Fruit fly (Drosophila melanogaster) whole organism: ENCODE measurements around the gene RpS7.

Source experiments
- CG8478 ChIP-seq: fragments of >200 bp; optimal IDR thresholded peaks from 2 replicates; lab custom pipeline; 2018; ENCODE audit warnings: inconsistent platforms
- pan ChIP-seq: fragments of >200 bp; optimal IDR thresholded peaks from 2 replicates; lab custom pipeline; 2017
- usp ChIP-seq: fragments of >200 bp; optimal IDR thresholded peaks from 2 replicates; lab custom pipeline; 2017; ENCODE audit warnings: missing biosample characterization, missing genetic modification characterization, mixed read lengths

DNA sequence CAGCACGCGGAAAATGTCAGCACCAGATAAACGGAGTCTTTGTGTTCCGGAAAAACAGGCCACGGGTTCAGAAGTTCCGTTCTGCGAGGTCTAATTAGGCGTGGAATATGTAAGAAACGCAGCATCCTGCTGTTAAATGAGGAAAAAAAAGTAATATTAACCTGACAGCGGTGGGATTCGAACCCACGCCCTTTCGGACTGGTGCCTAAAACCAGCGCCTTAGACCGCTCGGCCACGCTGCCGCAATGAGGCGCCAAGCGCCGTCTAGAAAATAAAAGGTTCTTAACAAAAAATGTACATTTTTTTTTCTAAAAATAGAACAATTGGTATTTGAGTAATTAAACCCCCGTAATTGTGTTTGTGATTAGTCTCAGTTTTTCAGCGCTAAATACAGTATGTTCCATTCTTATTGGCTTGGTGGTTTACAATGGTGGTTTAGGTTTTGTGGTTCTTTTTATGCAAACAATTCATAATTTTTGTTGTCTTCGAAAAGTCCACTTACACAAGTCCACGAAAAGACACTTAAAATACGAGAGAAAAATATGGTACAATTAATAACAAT lies 39.1 kb upstream of the RpS7 start:
- TF ChIP-seq pan (lab: Kevin White, UChicago): no peak
- TF ChIP-seq usp (GFP tag; lab: Kevin White, UChicago): no peak
- TF ChIP-seq CG8478: no peak
